Worm (Caenorhabditis elegans) whole organism, young adult: Measurements from ENCODE around the gene Y53C12A.3.

ENCODE experiments used
- F57A8.1 ChIP-seq: fragments of 200-800 bp; sonication (Bioruptor generic); optimal IDR thresholded peaks from 2 replicates; lab custom pipeline; 2018; ENCODE audit warnings: mild to moderate bottlenecking, missing genetic modification characterization, moderate library complexity, missing compliant biosample characterization
- efl-1 ChIP-seq: fragments of 150-350 bp; optimal IDR thresholded peaks from 2 replicates; lab custom pipeline; 2014; ENCODE audit warnings: missing biosample characterization, missing genetic modification reagents, missing genetic modification characterization
- nhr-90 ChIP-seq: sonication (generic microtip); optimal IDR thresholded peaks from 2 replicates; lab custom pipeline; 2016; ENCODE audit warnings: missing genotype, mild to moderate bottlenecking, missing genetic modification characterization, missing compliant biosample characterization
- pha-4 ChIP-seq: fragments of 150-350 bp; sonication (generic microtip); optimal IDR thresholded peaks from 2 replicates; lab custom pipeline; 2014; ENCODE audit warnings: missing biosample characterization, missing genetic modification reagents, missing genetic modification characterization
- rpc-1 ChIP-seq, 2 experiments: fragments of 150-350 bp in 1 of 2; sonication (generic microtip) in 1 of 2; optimal IDR thresholded peaks; 2 replicates each; lab custom pipeline; 2014 to 2018; ENCODE audit warnings: missing biosample characterization in 1 of 2, missing genetic modification characterization in 1 of 2, missing genetic modification reagents in 1 of 2, missing genotype in 1 of 2
- unc-62 ChIP-seq: fragments of 150-350 bp; optimal IDR thresholded peaks from 2 replicates; lab custom pipeline; 2014; ENCODE audit warnings: missing biosample characterization, missing genetic modification reagents, missing genetic modification characterization

DNA sequence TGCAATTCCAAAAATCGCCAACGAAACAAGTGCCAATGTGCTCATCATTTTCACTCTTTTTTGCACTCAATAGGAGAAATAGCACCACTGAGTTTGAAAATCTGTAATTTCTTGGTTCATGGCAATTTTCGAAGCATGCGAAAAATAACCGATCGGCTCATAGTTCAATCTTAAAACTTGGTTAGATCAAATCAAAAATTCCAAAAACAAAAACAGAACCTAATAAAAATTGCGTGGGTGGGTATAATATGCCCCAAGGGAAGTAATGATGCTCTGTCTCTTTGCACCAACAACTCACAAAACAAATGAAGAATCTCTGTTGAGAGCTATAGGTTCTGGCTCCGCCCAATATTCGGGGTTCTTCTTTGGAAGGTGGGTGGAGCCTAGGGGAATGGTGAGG is 14.2 kb downstream of the Y53C12A.3 start, which contains the start of gene nlp-11:
- TF ChIP-seq pha-4 (tag; lab: Kevin White, UChicago), result no peak
- TF ChIP-seq F57A8.1, result no peak
- TF ChIP-seq nhr-90 (tag; lab: Kevin White, UChicago), result no peak
- TF ChIP-seq unc-62 (GFP tag; lab: Kevin White, UChicago), result no peak
- TF ChIP-seq efl-1 (GFP tag; lab: Kevin White, UChicago), result no peak
- no peak for TF ChIP-seq rpc-1 (optimal IDR thresholded peaks at IDR 0.05; lab: Kevin White, UChicago)
- TF ChIP-seq rpc-1 (tag; optimal IDR thresholded peaks at IDR 0.05; lab: Kevin White, UChicago), result no peak
